Fruit fly (Drosophila melanogaster): ENCODE results near the gene CG13893.

Gene CG13893

DNA sequence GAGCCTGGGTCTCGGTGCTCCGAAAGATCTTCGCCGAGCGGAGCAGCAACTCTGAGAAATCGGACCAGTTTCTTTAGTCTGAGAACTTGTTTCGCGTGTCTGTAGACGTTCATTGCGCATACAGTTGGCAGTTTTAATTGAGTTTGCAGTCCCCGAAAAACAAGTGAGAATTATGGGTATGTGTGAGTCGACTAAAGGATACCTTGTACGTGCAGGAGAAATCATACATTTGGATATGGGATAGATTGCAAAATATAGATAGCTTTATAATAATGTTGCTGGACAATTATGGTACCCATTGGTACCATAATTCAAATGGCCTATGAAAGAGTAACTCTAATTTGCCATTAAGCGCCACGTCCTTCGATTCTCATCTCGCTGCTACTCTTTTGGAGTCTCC is 51.4 kb downstream of the CG13893 start:
- TF ChIP-seq CG1620 (GFP tag; optimal IDR thresholded peaks at IDR 0.05) (no peak), cnc (optimal IDR thresholded peaks at IDR 0.05) (no peak), Hr96 (GFP tag; optimal IDR thresholded peaks at IDR 0.05) (no peak)

DNA sequence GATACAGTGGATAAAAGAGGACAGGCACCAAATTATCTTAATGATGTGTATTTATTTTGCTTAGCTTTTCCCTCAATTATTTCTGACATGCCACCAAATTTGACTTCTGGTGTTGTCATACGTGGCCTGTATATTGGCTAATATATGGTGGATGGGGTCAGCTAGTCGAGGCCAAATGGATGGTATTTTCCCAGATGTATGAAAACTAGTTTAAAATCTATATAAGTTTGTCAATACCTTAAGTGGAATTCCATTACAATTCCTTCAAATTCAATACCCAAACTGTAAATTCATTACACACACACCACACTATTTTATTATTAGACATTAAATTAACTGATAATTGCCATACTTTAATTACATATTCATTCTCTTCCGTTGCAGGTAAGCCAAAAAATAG is 52.0 kb downstream of the CG13893 start:
- TF ChIP-seq CG1620 (GFP tag; optimal IDR thresholded peaks at IDR 0.05) (no peak), pad (GFP tag; optimal IDR thresholded peaks at IDR 0.05) (no peak), CG12768 (GFP tag; optimal IDR thresholded peaks at IDR 0.05) (no peak), CG14711 (tag; optimal IDR thresholded peaks at IDR 0.05) (no peak), ovo (GFP tag; optimal IDR thresholded peaks at IDR 0.05) (no peak), cic (GFP tag; optimal IDR thresholded peaks at IDR 0.05) (no peak), CG5204 (GFP tag; optimal IDR thresholded peaks at IDR 0.05) (no peak), bab1 (GFP tag; optimal IDR thresholded peaks at IDR 0.05) (no peak), CG7101 (tag; optimal IDR thresholded peaks at IDR 0.05) (no peak), toe (GFP tag; optimal IDR thresholded peaks at IDR 0.05) (no peak), Mnt (GFP tag; optimal IDR thresholded peaks at IDR 0.05) (no peak), CG11617 (GFP tag; optimal IDR thresholded peaks at IDR 0.05) (no peak), cnc (optimal IDR thresholded peaks at IDR 0.05) (no peak), CG33017 (tag; optimal IDR thresholded peaks at IDR 0.05) (no peak), Hr96 (GFP tag; optimal IDR thresholded peaks at IDR 0.05) (no peak)

DNA sequence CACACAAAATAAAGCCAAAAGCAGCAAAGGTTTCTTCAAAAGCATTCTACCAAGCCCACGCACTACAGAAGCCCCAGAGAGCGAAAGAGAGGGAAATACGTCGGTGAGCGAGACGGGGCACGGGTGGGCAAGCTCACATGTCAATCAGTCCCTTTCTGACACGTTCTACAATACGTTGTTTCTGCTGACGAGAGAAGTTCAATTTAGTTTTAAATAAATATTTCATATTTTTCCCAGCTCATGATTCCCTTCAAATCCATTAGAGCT is 53.0 kb downstream of the CG13893 start:
- peak; percentile 78 for TF ChIP-seq tj (GFP tag; optimal IDR thresholded peaks at IDR 0.05)
- no peak for TF ChIP-seq CG33017 (tag; optimal IDR thresholded peaks at IDR 0.05)
- TF ChIP-seq bab1 (GFP tag; optimal IDR thresholded peaks at IDR 0.05), result no peak
- TF ChIP-seq Hr96 (GFP tag; optimal IDR thresholded peaks at IDR 0.05), result no peak

DNA sequence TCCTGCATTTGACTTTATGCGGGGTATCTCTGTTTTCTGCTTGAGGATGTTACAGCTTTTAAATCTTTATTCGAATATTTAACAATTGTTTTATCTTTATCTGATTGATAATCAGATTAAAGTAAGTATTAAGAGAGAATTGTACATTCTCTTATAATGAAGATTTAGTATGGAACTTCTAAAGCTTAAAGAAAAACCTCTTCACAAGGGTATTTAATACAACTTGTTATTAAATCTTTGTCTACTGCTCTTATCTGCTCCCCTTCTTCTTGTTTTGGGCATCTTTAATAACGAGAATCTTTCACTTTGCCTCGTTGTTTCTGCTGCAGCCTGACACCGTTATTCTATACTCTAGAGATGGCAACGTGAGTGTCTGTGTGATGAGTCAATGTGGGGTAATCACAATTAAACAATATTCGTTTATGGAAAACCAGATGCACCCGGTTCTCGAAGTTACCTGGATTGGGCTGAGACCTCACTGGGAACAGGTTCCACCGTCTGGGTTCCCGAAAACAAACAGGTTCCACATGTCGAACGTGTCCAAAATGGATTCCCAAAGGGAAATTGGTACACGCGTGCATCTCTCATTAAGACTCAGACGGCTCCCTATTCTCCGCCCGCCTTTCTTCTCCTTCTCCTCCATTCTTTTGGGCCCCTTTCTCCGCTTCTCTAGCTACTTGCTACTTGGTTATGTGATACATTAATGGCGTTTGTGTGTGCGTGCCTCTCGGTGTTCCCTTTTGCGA is 53.6 kb downstream of the CG13893 start:
- no peak for TF ChIP-seq cic (GFP tag; optimal IDR thresholded peaks at IDR 0.05)
- no peak for TF ChIP-seq cnc (optimal IDR thresholded peaks at IDR 0.05)
- no peak for TF ChIP-seq CG1620 (GFP tag; optimal IDR thresholded peaks at IDR 0.05)
- TF ChIP-seq CG12768 (GFP tag; optimal IDR thresholded peaks at IDR 0.05), result no peak
- TF ChIP-seq Mnt (GFP tag; optimal IDR thresholded peaks at IDR 0.05), result no peak
- no peak for TF ChIP-seq toe (GFP tag; optimal IDR thresholded peaks at IDR 0.05)
- TF ChIP-seq Hr96 (GFP tag; optimal IDR thresholded peaks at IDR 0.05), result no peak
- TF ChIP-seq CG5204 (GFP tag; optimal IDR thresholded peaks at IDR 0.05), result no peak

Data from whole organism, adult.